Fruit fly (Drosophila melanogaster) whole organism, embryonic: ENCODE data around the gene Rsph3.

Source experiments
- Abd-B ChIP-seq: fragments of 200-800 bp; sonication (Bioruptor generic); optimal IDR thresholded peaks from 2 replicates; lab custom pipeline; 2018; ENCODE audit warnings: missing biosample characterization, mild to moderate bottlenecking, missing genetic modification characterization, moderate library complexity
- Blimp-1 ChIP-seq: fragments of 200-800 bp; sonication (Bioruptor generic); optimal IDR thresholded peaks from 3 replicates; lab custom pipeline; 2018; ENCODE audit warnings: missing biosample characterization, missing genetic modification characterization, mild to moderate bottlenecking, moderate library complexity, missing genetic modification reagents
- CG11723 ChIP-seq: fragments of 200-800 bp; sonication (Bioruptor generic); optimal IDR thresholded peaks from 2 replicates; lab custom pipeline; 2017; ENCODE audit warnings: missing biosample characterization, mild to moderate bottlenecking, missing genetic modification characterization
- CG15269 ChIP-seq: fragments of 200-800 bp; sonication (Bioruptor generic); optimal IDR thresholded peaks from 2 replicates; lab custom pipeline; 2018; ENCODE audit warnings: missing biosample characterization, mild to moderate bottlenecking, missing genetic modification characterization, moderate library complexity
- CG15696 ChIP-seq: fragments of 200-800 bp; sonication (Bioruptor generic); optimal IDR thresholded peaks from 2 replicates; lab custom pipeline; 2019; ENCODE audit warnings: missing biosample characterization, mild to moderate bottlenecking, missing genetic modification characterization, moderate library complexity
- CG16863 ChIP-seq: fragments of 200-800 bp; sonication (Bioruptor generic); optimal IDR thresholded peaks from 3 replicates; lab custom pipeline; 2016; ENCODE audit warnings: missing biosample characterization, missing genetic modification characterization
- CG17328 ChIP-seq: fragments of 200-800 bp; sonication (Bioruptor generic); IDR thresholded peaks from 2 replicates; pipeline ENCODE4 v1.3.6; 2022; ENCODE audit warnings: missing biosample characterization, missing genetic modification characterization
- CG17568 ChIP-seq: fragments of 200-800 bp; sonication (Bioruptor generic); optimal IDR thresholded peaks from 2 replicates; lab custom pipeline; 2018; ENCODE audit warnings: missing biosample characterization, mild to moderate bottlenecking, missing genetic modification characterization, moderate library complexity
- CG18764 ChIP-seq: fragments of 200-800 bp; sonication (Bioruptor generic); optimal IDR thresholded peaks from 3 replicates; lab custom pipeline; 2016; ENCODE audit warnings: missing biosample characterization, missing genetic modification characterization
- CG2120 ChIP-seq: fragments of 200-800 bp; sonication (Bioruptor generic); optimal IDR thresholded peaks from 3 replicates; lab custom pipeline; 2016; ENCODE audit warnings: missing biosample characterization, missing genetic modification characterization
- CG2199 ChIP-seq: fragments of 200-800 bp; sonication (Bioruptor generic); IDR thresholded peaks from 3 replicates; pipeline ENCODE4 v1.3.6; 2022; ENCODE audit warnings: missing biosample characterization, missing genetic modification characterization
- CG4707 ChIP-seq: fragments of 200-800 bp; sonication (Bioruptor generic); optimal IDR thresholded peaks from 2 replicates; lab custom pipeline; 2018; ENCODE audit warnings: missing biosample characterization, mild to moderate bottlenecking, missing genetic modification characterization, moderate library complexity
- CG6272 ChIP-seq: fragments of 200-800 bp; sonication (Bioruptor generic); IDR thresholded peaks from 2 replicates; pipeline ENCODE4 v1.3.6; 2022; ENCODE audit warnings: missing biosample characterization, missing genetic modification characterization
- CG7357 ChIP-seq: fragments of 200-800 bp; sonication (Bioruptor generic); IDR thresholded peaks from 3 replicates; pipeline ENCODE4 v1.3.6; 2022; ENCODE audit warnings: missing biosample characterization, missing genetic modification characterization
- CG7987 ChIP-seq: fragments of 200-800 bp; sonication (Bioruptor generic); optimal IDR thresholded peaks from 2 replicates; lab custom pipeline; 2018; ENCODE audit warnings: missing biosample characterization, mild to moderate bottlenecking, missing genetic modification characterization, moderate library complexity
- CG8089 ChIP-seq: fragments of 200-800 bp; sonication (Bioruptor generic); optimal IDR thresholded peaks from 3 replicates; lab custom pipeline; 2016; ENCODE audit warnings: missing biosample characterization, missing genetic modification characterization
- CG8290 ChIP-seq, 3 experiments: fragments of 200-800 bp; sonication (Bioruptor generic); optimal IDR thresholded peaks; 2 replicates each; lab custom pipeline; 2016 to 2019; ENCODE audit warnings: missing biosample characterization in 3 of 3, missing genetic modification characterization in 3 of 3, mild to moderate bottlenecking in 2 of 3, moderate library complexity in 1 of 3
- CG8388 ChIP-seq: fragments of 200-800 bp; sonication (Bioruptor generic); optimal IDR thresholded peaks from 2 replicates; lab custom pipeline; 2019; ENCODE audit warnings: missing biosample characterization, mild to moderate bottlenecking, missing genetic modification characterization, moderate library complexity
- CHES-1-like ChIP-seq: fragments of 200-800 bp; sonication (Bioruptor generic); optimal IDR thresholded peaks from 2 replicates; lab custom pipeline; 2016; ENCODE audit warnings: missing biosample characterization, missing genetic modification characterization
- Doc2 ChIP-seq: fragments of 200-800 bp; sonication (Bioruptor generic); IDR thresholded peaks from 2 replicates; pipeline ENCODE4 v1.3.6; 2022; ENCODE audit warnings: missing biosample characterization, missing genetic modification characterization
- Elba2 ChIP-seq: fragments of 200-800 bp; sonication (Bioruptor generic); optimal IDR thresholded peaks from 3 replicates; lab custom pipeline; 2016; ENCODE audit warnings: missing biosample characterization, missing genetic modification characterization
- H2.0 ChIP-seq: fragments of 200-800 bp; sonication (Bioruptor generic); IDR thresholded peaks from 2 replicates; pipeline ENCODE4 v1.3.6; 2022; ENCODE audit warnings: missing biosample characterization, missing genetic modification characterization
- HmgZ ChIP-seq: fragments of 200-800 bp; sonication (Bioruptor generic); optimal IDR thresholded peaks from 2 replicates; lab custom pipeline; 2018; ENCODE audit warnings: missing biosample characterization, mild to moderate bottlenecking, missing genetic modification characterization
- Hr51 ChIP-seq, 2 experiments: fragments of 200-800 bp; sonication (Bioruptor generic); optimal IDR thresholded peaks; 2 replicates in 1 of 2; 3 replicates in 1 of 2; lab custom pipeline; 2016 to 2018; ENCODE audit warnings: missing biosample characterization in 2 of 2, missing genetic modification characterization in 2 of 2, mild to moderate bottlenecking in 1 of 2, moderate library complexity in 1 of 2
- Lhr ChIP-seq: fragments of 200-800 bp; sonication (Bioruptor generic); optimal IDR thresholded peaks from 3 replicates; lab custom pipeline; 2017; ENCODE audit warnings: mild to moderate bottlenecking, missing biosample characterization, missing genetic modification reagents, missing genetic modification characterization
- NFAT ChIP-seq: fragments of 200-800 bp; sonication (Bioruptor generic); IDR thresholded peaks from 2 replicates; pipeline ENCODE4 v1.3.6; 2022; ENCODE audit warnings: missing biosample characterization, missing genetic modification characterization
- NK7.1 ChIP-seq: fragments of 200-800 bp; sonication (Bioruptor generic); optimal IDR thresholded peaks from 3 replicates; lab custom pipeline; 2016; ENCODE audit warnings: missing biosample characterization, missing genetic modification characterization
- Optix ChIP-seq: fragments of 200-800 bp; sonication (Bioruptor generic); IDR thresholded peaks from 3 replicates; pipeline ENCODE4 v1.3.6; 2022; ENCODE audit warnings: missing biosample characterization, missing genetic modification characterization
- Six4 ChIP-seq: fragments of 200-800 bp; sonication (Bioruptor generic); optimal IDR thresholded peaks from 2 replicates; lab custom pipeline; 2016; ENCODE audit warnings: missing biosample characterization, missing genetic modification characterization
- Taf1 ChIP-seq: fragments of 200-800 bp; sonication (Bioruptor generic); IDR thresholded peaks from 2 replicates; pipeline ENCODE4 v1.3.6; 2022; ENCODE audit warnings: missing biosample characterization, missing genetic modification characterization
- abd-A ChIP-seq: fragments of 200-800 bp; sonication (Bioruptor generic); optimal IDR thresholded peaks from 3 replicates; lab custom pipeline; 2019; ENCODE audit warnings: missing biosample characterization, mild to moderate bottlenecking, missing genetic modification characterization, moderate library complexity
- amos ChIP-seq: fragments of 200-800 bp; sonication (Bioruptor generic); IDR thresholded peaks from 2 replicates; pipeline ENCODE4 v1.3.6; 2022; ENCODE audit warnings: missing biosample characterization, missing genetic modification characterization; ENCODE audit not compliant: partially characterized antibody
- aop ChIP-seq: fragments of 200-800 bp; sonication (Bioruptor generic); IDR thresholded peaks from 2 replicates; pipeline ENCODE4 v1.3.6; 2022; ENCODE audit warnings: missing biosample characterization, missing genetic modification characterization
- bbx ChIP-seq: fragments of 200-800 bp; sonication (Bioruptor generic); IDR thresholded peaks from 2 replicates; pipeline ENCODE4 v1.3.6; 2022; ENCODE audit warnings: missing biosample characterization, missing genetic modification characterization; ENCODE audit not compliant: partially characterized antibody
- chn ChIP-seq: fragments of 200-800 bp; sonication (Bioruptor generic); optimal IDR thresholded peaks from 2 replicates; lab custom pipeline; 2016; ENCODE audit warnings: missing biosample characterization, missing genetic modification characterization
- dm ChIP-seq: fragments of 200-800 bp; sonication (Bioruptor generic); optimal IDR thresholded peaks from 3 replicates; lab custom pipeline; 2016; ENCODE audit warnings: missing biosample characterization, missing genetic modification characterization
- emc ChIP-seq: fragments of 200-800 bp; sonication (Bioruptor generic); optimal IDR thresholded peaks from 2 replicates; lab custom pipeline; 2016; ENCODE audit warnings: missing biosample characterization, missing genetic modification characterization
- eve ChIP-seq, 2 experiments: fragments of >200 bp; optimal IDR thresholded peaks; 2 replicates each; lab custom pipeline; 2017; ENCODE audit warnings: missing biosample characterization in 2 of 2, missing genetic modification characterization in 2 of 2
- ftz-f1 ChIP-seq: fragments of 200-800 bp; sonication (Bioruptor generic); optimal IDR thresholded peaks from 2 replicates; lab custom pipeline; 2016; ENCODE audit warnings: missing biosample characterization, missing genetic modification characterization
- gem ChIP-seq: fragments of 200-800 bp; sonication (Bioruptor generic); optimal IDR thresholded peaks from 2 replicates; lab custom pipeline; 2019; ENCODE audit warnings: missing biosample characterization, mild to moderate bottlenecking, missing genetic modification characterization, moderate library complexity
- hbn ChIP-seq: fragments of 200-800 bp; sonication (Bioruptor generic); IDR thresholded peaks from 2 replicates; pipeline ENCODE4 v1.3.6; 2022; ENCODE audit warnings: missing biosample characterization, missing genetic modification characterization; ENCODE audit not compliant: partially characterized antibody
- mam ChIP-seq: fragments of 200-800 bp; sonication (Bioruptor generic); optimal IDR thresholded peaks from 3 replicates; lab custom pipeline; 2016; ENCODE audit warnings: missing biosample characterization, missing genetic modification characterization
- repo ChIP-seq: fragments of 200-800 bp; sonication (Bioruptor generic); optimal IDR thresholded peaks from 2 replicates; lab custom pipeline; 2016; ENCODE audit warnings: missing biosample characterization, missing genetic modification characterization
- row ChIP-seq: fragments of 200-800 bp; sonication (Bioruptor generic); IDR thresholded peaks from 3 replicates; pipeline ENCODE4 v1.3.6; 2022; ENCODE audit warnings: missing biosample characterization, missing genetic modification characterization
- seq ChIP-seq: fragments of 200-800 bp; sonication (Bioruptor generic); IDR thresholded peaks from 2 replicates; pipeline ENCODE4 v1.3.6; 2022; ENCODE audit warnings: missing biosample characterization, missing genetic modification characterization
- slp2 ChIP-seq: fragments of 200-800 bp; sonication (Bioruptor generic); optimal IDR thresholded peaks from 2 replicates; lab custom pipeline; 2016; ENCODE audit warnings: missing biosample characterization, missing genetic modification characterization
- sob ChIP-seq: fragments of 200-800 bp; sonication (Bioruptor generic); IDR thresholded peaks from 2 replicates; pipeline ENCODE4 v1.3.6; 2022; ENCODE audit warnings: missing biosample characterization, missing genetic modification characterization
- tgo ChIP-seq: fragments of 200-800 bp; sonication (Bioruptor generic); IDR thresholded peaks from 3 replicates; pipeline ENCODE4 v1.3.6; 2022; ENCODE audit warnings: missing biosample characterization, missing genetic modification characterization
- zen2 ChIP-seq: fragments of 200-800 bp; sonication (Bioruptor generic); IDR thresholded peaks from 3 replicates; pipeline ENCODE4 v1.3.6; 2022; ENCODE audit warnings: missing biosample characterization, missing genetic modification characterization; ENCODE audit not compliant: partially characterized antibody

The Rsph3 gene

DNA sequence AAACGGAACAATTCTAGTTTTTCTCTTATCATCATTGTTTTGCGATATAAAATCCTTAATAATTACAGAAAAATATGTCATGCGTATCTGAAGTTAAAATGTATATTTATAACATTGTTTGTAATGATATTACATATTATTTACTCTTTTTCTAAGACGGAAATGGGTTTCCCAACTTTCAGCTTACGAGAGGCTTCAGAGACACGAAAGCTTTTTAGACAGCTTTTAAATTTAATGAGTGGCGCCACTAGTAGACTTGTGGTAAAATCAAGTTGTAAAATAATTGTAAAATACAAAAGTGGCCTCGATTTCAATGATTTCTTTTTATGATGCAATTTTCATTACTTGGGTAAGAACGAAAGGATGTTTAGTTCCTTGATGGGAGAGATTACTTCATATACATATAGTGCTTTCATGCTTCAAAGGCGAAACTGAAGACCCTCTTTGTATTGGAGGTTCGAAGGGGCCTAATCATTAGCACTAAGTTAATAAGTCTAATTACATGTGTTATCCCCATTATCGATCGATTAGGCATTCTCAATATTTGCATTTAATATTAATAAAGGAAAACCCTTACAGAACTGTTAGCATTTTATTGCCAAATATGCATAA lies 53.9 kb downstream of the Rsph3 start (continued):
- no peak for TF ChIP-seq CG15696 (tag; lab: Kevin White, UChicago)
- peak; percentile 82 for TF ChIP-seq CG4707 (GFP tag; lab: Kevin White, UChicago)
- TF ChIP-seq Blimp-1 (GFP tag; lab: Kevin White, UChicago) = peak; percentile 65
- TF ChIP-seq emc (GFP tag; lab: Kevin White, UChicago) = peak; percentile 87
- peak; percentile 71 for TF ChIP-seq CG11723 (GFP tag; lab: Kevin White, UChicago)
- peak; percentile 49; the same call in 1 of the 2 replicates for TF ChIP-seq Doc2 (GFP tag; lab: Robert Waterston, UW)
- TF ChIP-seq hbn (GFP tag; lab: Robert Waterston, UW) = no peak
- TF ChIP-seq HmgZ (tag; lab: Kevin White, UChicago) = peak; percentile 77
- TF ChIP-seq CG6272 (GFP tag; lab: Robert Waterston, UW) = 0 out of 2 replicates have a peak, but pooled peaks have one; percentile 14
- no peak for TF ChIP-seq zen2 (GFP tag; lab: Robert Waterston, UW)
- TF ChIP-seq Elba2 (GFP tag; lab: Kevin White, UChicago) = no peak
- no peak for TF ChIP-seq abd-A
- no peak for TF ChIP-seq CG7357 (GFP tag; lab: Robert Waterston, UW)
- peak; percentile 37 to 73 for TF ChIP-seq Hr51 (GFP tag; optimal IDR thresholded peaks at IDR 0.05; lab: Kevin White, UChicago)
- TF ChIP-seq NFAT (GFP tag; lab: Robert Waterston, UW) = peak; percentile 93
- TF ChIP-seq dm (GFP tag; lab: Kevin White, UChicago) = no peak
- peak; percentile 48 for TF ChIP-seq ftz-f1 (GFP tag; lab: Kevin White, UChicago)
- TF ChIP-seq seq (GFP tag; lab: Robert Waterston, UW) = peak; percentile 72
- TF ChIP-seq gem = peak; percentile 78
- TF ChIP-seq amos = no peak; the same call in 1 of the 2 replicates
- peak; percentile 18 for TF ChIP-seq CHES-1-like (GFP tag; lab: Kevin White, UChicago)
- peak; percentile 79 for TF ChIP-seq CG15269
- TF ChIP-seq tgo (GFP tag; lab: Robert Waterston, UW) = peak; percentile 88
- peak; percentile 59 for TF ChIP-seq NK7.1
- peak; percentile 69 for TF ChIP-seq CG8290 (GFP tag; optimal IDR thresholded peaks at IDR 0.05; lab: Kevin White, UChicago)
- TF ChIP-seq CG8290 (tag; optimal IDR thresholded peaks at IDR 0.05; lab: Kevin White, UChicago) = peak in 1 of 2 experiments; percentile 82
- TF ChIP-seq H2.0 = peak; percentile 87
- TF ChIP-seq repo (GFP tag; lab: Kevin White, UChicago) = peak; percentile 76
- TF ChIP-seq row = peak; percentile 26; the same call in 1 of the 3 replicates
- peak; percentile 97 for TF ChIP-seq CG2199 (GFP tag; lab: Robert Waterston, UW)
- peak; percentile 96 for TF ChIP-seq CG7987 (GFP tag; lab: Kevin White, UChicago)
- peak; percentile 69 for TF ChIP-seq mam
- TF ChIP-seq eve (GFP tag; optimal IDR thresholded peaks at IDR 0.05; lab: Kevin White, UChicago) = no peak
- peak; percentile 61 for TF ChIP-seq CG2120 (GFP tag; lab: Kevin White, UChicago)
- TF ChIP-seq chn (GFP tag; lab: Kevin White, UChicago) = peak; percentile 54
- peak; percentile 58 for TF ChIP-seq CG16863 (GFP tag; lab: Kevin White, UChicago)
- TF ChIP-seq CG17328 (GFP tag; lab: Robert Waterston, UW) = peak; percentile 89
- no peak for TF ChIP-seq bbx (GFP tag; lab: Robert Waterston, UW)
- peak; percentile 77 for TF ChIP-seq Six4 (GFP tag; lab: Kevin White, UChicago)
- peak; percentile 51 for TF ChIP-seq CG8089
- TF ChIP-seq CG8388 (GFP tag; lab: Kevin White, UChicago) = peak; percentile 74
- TF ChIP-seq Optix (GFP tag; lab: Robert Waterston, UW) = peak; percentile 74; the same call in 2 of the 3 replicates
- TF ChIP-seq sob = peak; percentile 92
- TF ChIP-seq slp2 (GFP tag; lab: Kevin White, UChicago) = peak; percentile 80
- TF ChIP-seq Lhr = peak; percentile 59
- TF ChIP-seq Taf1 (GFP tag; lab: Robert Waterston, UW) = peak; percentile 48; the same call in 1 of the 2 replicates
- peak; percentile 92 for TF ChIP-seq CG17568 (GFP tag; lab: Kevin White, UChicago)
- peak; percentile 92 for TF ChIP-seq Abd-B (GFP tag; lab: Kevin White, UChicago)
- peak; percentile 89 for TF ChIP-seq CG18764 (GFP tag; lab: Kevin White, UChicago)
- no peak for TF ChIP-seq aop (GFP tag; lab: Robert Waterston, UW)
